Fruit fly (Drosophila melanogaster) whole organism, embryonic: ENCODE data around the gene CG14406.

Source experiments
- Ada2b ChIP-seq: fragments of 200-800 bp; sonication (Bioruptor generic); IDR thresholded peaks from 2 replicates; pipeline ENCODE4 v1.3.6; 2022; ENCODE audit warnings: missing biosample characterization, missing genetic modification characterization
- Awh ChIP-seq: fragments of 200-800 bp; sonication (Bioruptor generic); IDR thresholded peaks from 2 replicates; pipeline ENCODE4, ENCODE4 v1.3.6; 2022; ENCODE audit warnings: missing biosample characterization, missing genetic modification characterization
- BEAF-32 ChIP-seq: fragments of 200-800 bp; sonication (Bioruptor generic); optimal IDR thresholded peaks from 3 replicates; lab custom pipeline; 2017; ENCODE audit warnings: missing biosample characterization, missing genetic modification characterization, mild to moderate bottlenecking, moderate library complexity, missing genetic modification reagents
- Bdp1 ChIP-seq: fragments of 200-800 bp; sonication (Bioruptor generic); optimal IDR thresholded peaks from 3 replicates; lab custom pipeline; 2016; ENCODE audit warnings: missing biosample characterization, missing genetic modification characterization
- CG15073 ChIP-seq: fragments of 200-800 bp; sonication (Bioruptor generic); optimal IDR thresholded peaks from 2 replicates; lab custom pipeline; 2016; ENCODE audit warnings: missing biosample characterization, missing genetic modification characterization
- CG15601 ChIP-seq: fragments of 200-800 bp; sonication (Bioruptor generic); optimal IDR thresholded peaks from 3 replicates; lab custom pipeline; 2019; ENCODE audit warnings: missing biosample characterization, mild to moderate bottlenecking, missing genetic modification characterization, moderate library complexity
- CG1647 ChIP-seq: fragments of 200-800 bp; sonication (Bioruptor generic); optimal IDR thresholded peaks from 3 replicates; lab custom pipeline; 2016; ENCODE audit warnings: missing biosample characterization, missing genetic modification characterization
- CG18011 ChIP-seq: fragments of 200-800 bp; sonication (Bioruptor generic); optimal IDR thresholded peaks from 2 replicates; lab custom pipeline; 2017; ENCODE audit warnings: missing biosample characterization, missing genetic modification characterization, mild to moderate bottlenecking, moderate library complexity, missing genotype
- CG18599 ChIP-seq: fragments of 200-800 bp; sonication (Bioruptor generic); optimal IDR thresholded peaks from 3 replicates; lab custom pipeline; 2017; ENCODE audit warnings: missing biosample characterization, missing genetic modification characterization, mild to moderate bottlenecking, moderate library complexity, missing genetic modification reagents
- CG2116 ChIP-seq: fragments of 200-800 bp; sonication (Bioruptor generic); optimal IDR thresholded peaks from 3 replicates; lab custom pipeline; 2018; ENCODE audit warnings: missing biosample characterization, mild to moderate bottlenecking, missing genetic modification characterization
- CG3281 ChIP-seq: fragments of 200-800 bp; sonication (Bioruptor generic); optimal IDR thresholded peaks from 3 replicates; lab custom pipeline; 2017; ENCODE audit warnings: missing biosample characterization, mild to moderate bottlenecking, missing genetic modification characterization
- CG3847 ChIP-seq: fragments of 200-800 bp; sonication (Bioruptor generic); IDR thresholded peaks from 2 replicates; pipeline ENCODE4 v1.3.6; 2022; ENCODE audit warnings: missing biosample characterization, missing genetic modification characterization
- CG5953 ChIP-seq: fragments of 200-800 bp; sonication (Bioruptor generic); IDR thresholded peaks from 2 replicates; pipeline ENCODE4 v1.3.6; 2022; ENCODE audit warnings: missing biosample characterization, missing genetic modification characterization
- CG7556 ChIP-seq: fragments of 200-800 bp; sonication (Bioruptor generic); optimal IDR thresholded peaks from 2 replicates; lab custom pipeline; 2017; ENCODE audit warnings: missing biosample characterization, mild to moderate bottlenecking, missing genetic modification characterization
- CG7745 ChIP-seq: fragments of 200-800 bp; sonication (Bioruptor generic); optimal IDR thresholded peaks from 2 replicates; lab custom pipeline; 2018; ENCODE audit warnings: missing biosample characterization, mild to moderate bottlenecking, missing genetic modification characterization, moderate library complexity
- CG7786 ChIP-seq: fragments of 200-800 bp; sonication (Bioruptor generic); optimal IDR thresholded peaks from 2 replicates; lab custom pipeline; 2016; ENCODE audit warnings: missing biosample characterization, missing genetic modification characterization
- CG8388 ChIP-seq: fragments of 200-800 bp; sonication (Bioruptor generic); optimal IDR thresholded peaks from 2 replicates; lab custom pipeline; 2019; ENCODE audit warnings: missing biosample characterization, mild to moderate bottlenecking, missing genetic modification characterization, moderate library complexity
- CG8944 ChIP-seq: fragments of 200-800 bp; sonication (Bioruptor generic); optimal IDR thresholded peaks from 3 replicates; lab custom pipeline; 2016; ENCODE audit warnings: missing biosample characterization, missing genetic modification characterization
- CG9215 ChIP-seq: fragments of 200-800 bp; sonication (Bioruptor generic); IDR thresholded peaks from 2 replicates; pipeline ENCODE4 v1.3.6; 2022; ENCODE audit warnings: missing biosample characterization, missing genetic modification characterization
- CG9876 ChIP-seq: fragments of 200-800 bp; sonication (Bioruptor generic); optimal IDR thresholded peaks from 2 replicates; lab custom pipeline; 2016; ENCODE audit warnings: missing biosample characterization, missing genetic modification characterization
- Eip74EF ChIP-seq, 2 experiments: fragments of 200-800 bp in 1 of 2; fragments of >200 bp in 1 of 2; sonication (Bioruptor generic) in 1 of 2; optimal IDR thresholded peaks; 2 replicates each; lab custom pipeline; 2017 to 2019; ENCODE audit warnings: missing biosample characterization in 2 of 2, missing genetic modification characterization in 2 of 2, mild to moderate bottlenecking in 1 of 2, moderate library complexity in 1 of 2
- Elba2 ChIP-seq: fragments of 200-800 bp; sonication (Bioruptor generic); optimal IDR thresholded peaks from 3 replicates; lab custom pipeline; 2016; ENCODE audit warnings: missing biosample characterization, missing genetic modification characterization
- GATAe ChIP-seq: fragments of 200-800 bp; sonication (Bioruptor generic); conservative IDR thresholded peaks from 2 replicates; pipeline ENCODE4 v1.3.6; 2022; ENCODE audit warnings: missing biosample characterization, missing genetic modification characterization
- H2.0 ChIP-seq: fragments of 200-800 bp; sonication (Bioruptor generic); IDR thresholded peaks from 2 replicates; pipeline ENCODE4 v1.3.6; 2022; ENCODE audit warnings: missing biosample characterization, missing genetic modification characterization
- HLH3B ChIP-seq: fragments of 200-800 bp; sonication (Bioruptor generic); IDR thresholded peaks from 2 replicates; pipeline ENCODE4 v1.3.6; 2022; ENCODE audit warnings: missing biosample characterization, missing genetic modification characterization
- HmgD ChIP-seq: fragments of 200-800 bp; sonication (Bioruptor generic); optimal IDR thresholded peaks from 3 replicates; lab custom pipeline; 2016; ENCODE audit warnings: missing biosample characterization, missing genetic modification characterization
- Lhr ChIP-seq: fragments of 200-800 bp; sonication (Bioruptor generic); optimal IDR thresholded peaks from 3 replicates; lab custom pipeline; 2017; ENCODE audit warnings: mild to moderate bottlenecking, missing biosample characterization, missing genetic modification reagents, missing genetic modification characterization
- Mrtf ChIP-seq: fragments of 200-800 bp; sonication (Bioruptor generic); IDR thresholded peaks from 3 replicates; pipeline ENCODE4 v1.3.6; 2022; ENCODE audit warnings: missing biosample characterization, missing genetic modification characterization
- Myb ChIP-seq: fragments of 200-800 bp; sonication (Bioruptor generic); optimal IDR thresholded peaks from 2 replicates; lab custom pipeline; 2016; ENCODE audit warnings: missing biosample characterization, missing genetic modification characterization
- Oli ChIP-seq: fragments of 200-800 bp; sonication (Bioruptor generic); optimal IDR thresholded peaks from 2 replicates; lab custom pipeline; 2018; ENCODE audit warnings: missing biosample characterization, mild to moderate bottlenecking, missing genetic modification characterization, moderate library complexity
- Side ChIP-seq: fragments of 200-800 bp; sonication (Bioruptor generic); optimal IDR thresholded peaks from 2 replicates; lab custom pipeline; 2016; ENCODE audit warnings: missing biosample characterization, missing genetic modification characterization
- Sin3A ChIP-seq: fragments of >200 bp; optimal IDR thresholded peaks from 2 replicates; lab custom pipeline; 2018
- Spps ChIP-seq: fragments of 200-800 bp; sonication (Bioruptor generic); optimal IDR thresholded peaks from 2 replicates; lab custom pipeline; 2018; ENCODE audit warnings: missing biosample characterization, mild to moderate bottlenecking, missing genetic modification characterization
- Sry-δ ChIP-seq: fragments of 200-800 bp; sonication (Bioruptor generic); optimal IDR thresholded peaks from 2 replicates; lab custom pipeline; 2016; ENCODE audit warnings: missing biosample characterization, missing genetic modification characterization
- amos ChIP-seq: fragments of 200-800 bp; sonication (Bioruptor generic); IDR thresholded peaks from 2 replicates; pipeline ENCODE4 v1.3.6; 2022; ENCODE audit warnings: missing biosample characterization, missing genetic modification characterization; ENCODE audit not compliant: partially characterized antibody
- dm ChIP-seq: fragments of 200-800 bp; sonication (Bioruptor generic); optimal IDR thresholded peaks from 3 replicates; lab custom pipeline; 2016; ENCODE audit warnings: missing biosample characterization, missing genetic modification characterization
- dmrt99B ChIP-seq: fragments of 200-800 bp; sonication (Bioruptor generic); optimal IDR thresholded peaks from 2 replicates; lab custom pipeline; 2018; ENCODE audit warnings: missing biosample characterization, mild to moderate bottlenecking, missing genetic modification characterization, moderate library complexity
- eve ChIP-seq, 2 experiments: fragments of >200 bp; optimal IDR thresholded peaks; 2 replicates each; lab custom pipeline; 2017; ENCODE audit warnings: missing biosample characterization in 2 of 2, missing genetic modification characterization in 2 of 2
- fu2 ChIP-seq: fragments of 200-800 bp; sonication (Bioruptor generic); optimal IDR thresholded peaks from 2 replicates; lab custom pipeline; 2016; ENCODE audit warnings: missing biosample characterization, missing genetic modification characterization
- gfzf ChIP-seq: fragments of 200-800 bp; sonication (Bioruptor generic); optimal IDR thresholded peaks from 2 replicates; lab custom pipeline; 2016; ENCODE audit warnings: missing biosample characterization, mild to moderate bottlenecking, missing genetic modification characterization, moderate library complexity
- h ChIP-seq: fragments of >200 bp; optimal IDR thresholded peaks from 2 replicates; lab custom pipeline; 2017
- hth ChIP-seq: fragments of >200 bp; optimal IDR thresholded peaks from 2 replicates; lab custom pipeline; 2017; ENCODE audit warnings: inconsistent platforms
- luna ChIP-seq: fragments of 200-800 bp; sonication (Bioruptor generic); optimal IDR thresholded peaks from 2 replicates; lab custom pipeline; 2016; ENCODE audit warnings: missing biosample characterization, missing genetic modification characterization
- nerfin-2 ChIP-seq: fragments of 200-800 bp; sonication (Bioruptor generic); IDR thresholded peaks from 2 replicates; pipeline ENCODE4 v1.3.6; 2022; ENCODE audit warnings: missing biosample characterization, missing genetic modification characterization; ENCODE audit not compliant: partially characterized antibody
- pnt ChIP-seq: fragments of 200-800 bp; sonication (Bioruptor generic); optimal IDR thresholded peaks from 3 replicates; lab custom pipeline; 2016; ENCODE audit warnings: missing biosample characterization, missing genetic modification characterization
- psq ChIP-seq: fragments of 200-800 bp; sonication (Bioruptor generic); optimal IDR thresholded peaks from 2 replicates; lab custom pipeline; 2017; ENCODE audit warnings: missing biosample characterization, missing genetic modification characterization
- sd ChIP-seq: fragments of 200-800 bp; sonication (Bioruptor generic); optimal IDR thresholded peaks from 3 replicates; lab custom pipeline; 2018; ENCODE audit warnings: missing biosample characterization, mild to moderate bottlenecking, missing genetic modification characterization, moderate library complexity
- shn ChIP-seq: fragments of 200-800 bp; sonication (Bioruptor generic); optimal IDR thresholded peaks from 3 replicates; lab custom pipeline; 2016; ENCODE audit warnings: missing biosample characterization, missing genetic modification characterization
- sqz ChIP-seq: fragments of 200-800 bp; sonication (Bioruptor generic); optimal IDR thresholded peaks from 3 replicates; lab custom pipeline; 2018; ENCODE audit warnings: missing biosample characterization, mild to moderate bottlenecking, missing genetic modification characterization
- twi ChIP-seq: fragments of 200-800 bp; optimal IDR thresholded peaks from 2 replicates; lab custom pipeline; 2019; ENCODE audit warnings: missing biosample characterization, mild to moderate bottlenecking, missing genetic modification characterization, moderate library complexity
- usp ChIP-seq: fragments of >200 bp; optimal IDR thresholded peaks from 2 replicates; lab custom pipeline; 2017; ENCODE audit warnings: missing biosample characterization, missing genetic modification characterization

CG14406 gene

DNA sequence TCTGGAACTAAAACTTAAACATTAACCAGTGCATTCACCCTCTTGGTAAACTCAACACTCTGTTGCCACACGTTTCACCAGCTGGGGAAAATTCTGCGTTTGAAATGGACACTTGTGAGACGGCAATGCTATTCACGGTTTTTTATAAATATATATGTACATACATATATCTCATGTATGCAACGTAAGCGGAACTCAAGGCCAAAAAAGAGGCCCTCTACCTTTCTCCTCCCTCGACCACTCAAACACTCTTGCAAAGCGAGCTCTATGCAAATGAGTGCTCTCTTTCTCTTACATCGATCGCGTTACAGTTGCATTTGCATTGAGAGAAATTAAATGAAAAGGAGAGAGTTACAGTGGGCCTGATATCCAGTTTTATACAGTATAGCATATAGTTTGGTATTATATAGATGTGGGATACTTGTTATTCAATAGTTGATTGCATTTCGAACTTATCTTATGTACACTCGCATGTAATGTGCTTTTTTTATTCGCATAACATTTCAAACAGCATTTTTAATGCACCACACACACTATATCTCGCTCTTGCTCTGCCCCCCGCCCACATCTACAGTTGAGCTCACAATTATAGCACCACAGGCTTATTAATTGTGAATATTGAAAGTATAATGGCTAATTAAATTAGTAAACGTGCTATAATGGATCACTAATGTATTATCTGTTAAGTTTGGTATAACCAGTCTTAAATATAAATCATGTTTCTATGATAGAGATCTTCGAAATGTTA, 41.6 kb upstream of the CG14406 start (continued):
- TF ChIP-seq CG7786 (GFP tag; lab: Kevin White, UChicago) (no peak), Sin3A (lab: Kevin White, UChicago) (no peak), CG7745 (tag; lab: Kevin White, UChicago) (no peak), Bdp1 (GFP tag; lab: Kevin White, UChicago) (no peak), dmrt99B (tag; lab: Kevin White, UChicago) (peak; percentile 66), CG3847 (no peak), twi (tag; lab: Kevin White, UChicago) (no peak), Eip74EF (GFP tag; optimal IDR thresholded peaks at IDR 0.05; lab: Kevin White, UChicago) (peak in 1 of 2 experiments; percentile 61), Sry-δ (no peak), CG2116 (GFP tag; lab: Kevin White, UChicago) (no peak), Spps (tag; lab: Kevin White, UChicago) (peak; percentile 38), Oli (tag; lab: Kevin White, UChicago) (peak; percentile 57), Side (GFP tag; lab: Kevin White, UChicago) (no peak), fu2 (no peak), CG15601 (peak; percentile 34), Myb (GFP tag; lab: Kevin White, UChicago) (no peak), BEAF-32 (GFP tag; lab: Kevin White, UChicago) (no peak), CG7556 (GFP tag; lab: Kevin White, UChicago) (peak; percentile 49), HLH3B (GFP tag; lab: Robert Waterston, UW) (0 out of 2 replicates have a peak, but pooled peaks have one; percentile 29), sd (tag; lab: Kevin White, UChicago) (no peak), usp (GFP tag; lab: Kevin White, UChicago) (no peak), CG8944 (GFP tag; lab: Kevin White, UChicago) (peak; percentile 29), CG1647 (GFP tag; lab: Kevin White, UChicago) (no peak), CG9876 (GFP tag; lab: Kevin White, UChicago) (no peak), pnt (peak; percentile 7), CG3281 (peak; percentile 5), sqz (GFP tag; lab: Kevin White, UChicago) (peak; percentile 33), psq (GFP tag; lab: Kevin White, UChicago) (no peak), H2.0 (GFP tag; lab: Robert Waterston, UW) (peak; percentile 34), dm (GFP tag; lab: Kevin White, UChicago) (no peak), eve (GFP tag; optimal IDR thresholded peaks at IDR 0.05; lab: Kevin White, UChicago) (peak in 1 of 2 experiments; percentile 20), CG9215 (GFP tag; lab: Robert Waterston, UW) (no peak), CG15073 (GFP tag; lab: Kevin White, UChicago) (no peak), CG18011 (GFP tag; lab: Kevin White, UChicago) (no peak), HmgD (no peak), gfzf (no peak), luna (GFP tag; lab: Kevin White, UChicago) (no peak), CG18599 (GFP tag; lab: Kevin White, UChicago) (no peak), hth (lab: Kevin White, UChicago) (no peak), Lhr (GFP tag; lab: Kevin White, UChicago) (no peak), shn (GFP tag; lab: Kevin White, UChicago) (peak; percentile 18), Mrtf (GFP tag; lab: Robert Waterston, UW) (no peak), h (lab: Kevin White, UChicago) (no peak), CG5953 (GFP tag; lab: Robert Waterston, UW) (peak; percentile 66), nerfin-2 (GFP tag; lab: Robert Waterston, UW) (no peak), amos (GFP tag; lab: Robert Waterston, UW) (no peak), CG8388 (GFP tag; lab: Kevin White, UChicago) (peak; percentile 77), GATAe (GFP tag; lab: Robert Waterston, UW) (no peak), Awh (GFP tag; lab: Robert Waterston, UW) (peak; percentile 73), Ada2b (0 out of 2 replicates have a peak, but pooled peaks have one; percentile 7), Elba2 (GFP tag; lab: Kevin White, UChicago) (no peak)
